Worm (Caenorhabditis elegans) whole organism, early embryonic: ENCODE results near the gene B0507.6.

ENCODE experiments used
- B0310.2 ChIP-seq: sonication (generic microtip); optimal IDR thresholded peaks from 2 replicates; lab custom pipeline; 2016; ENCODE audit warnings: mild to moderate bottlenecking, missing genetic modification characterization, missing compliant biosample characterization
- F13C5.2 ChIP-seq: sonication (generic microtip); optimal IDR thresholded peaks from 2 replicates; lab custom pipeline; 2017; ENCODE audit warnings: mild to moderate bottlenecking, missing genetic modification characterization, inconsistent platforms, missing compliant biosample characterization
- aly-1 ChIP-seq: sonication (generic microtip); optimal IDR thresholded peaks from 2 replicates; lab custom pipeline; 2016; ENCODE audit warnings: missing genetic modification characterization, missing compliant biosample characterization
- ama-1 ChIP-seq: fragments of 150-350 bp; optimal IDR thresholded peaks from 2 replicates; lab custom pipeline; 2014
- ceh-13 ChIP-seq: fragments of 200-800 bp; sonication (Bioruptor generic); optimal IDR thresholded peaks from 2 replicates; lab custom pipeline; 2018; ENCODE audit warnings: mild to moderate bottlenecking, missing genetic modification characterization, missing compliant biosample characterization
- ceh-36 ChIP-seq: sonication (generic microtip); optimal IDR thresholded peaks from 2 replicates; lab custom pipeline; 2016; ENCODE audit warnings: missing genetic modification characterization, inconsistent platforms, missing compliant biosample characterization
- ets-7 ChIP-seq: sonication (generic microtip); optimal IDR thresholded peaks from 2 replicates; lab custom pipeline; 2016; ENCODE audit warnings: missing genotype, missing genetic modification characterization, missing compliant biosample characterization
- flt-1 ChIP-seq: fragments of 200-800 bp; sonication (Bioruptor generic); IDR thresholded peaks from 2 replicates; pipeline ENCODE4 v1.3.6; 2022; ENCODE audit warnings: missing genetic modification characterization, missing compliant biosample characterization
- hmbx-1 ChIP-seq: sonication (generic microtip); optimal IDR thresholded peaks from 2 replicates; lab custom pipeline; 2016; ENCODE audit warnings: mild to moderate bottlenecking, missing genetic modification characterization, missing compliant biosample characterization
- hmg-4 ChIP-seq: fragments of 200-800 bp; sonication (Bioruptor generic); optimal IDR thresholded peaks from 2 replicates; lab custom pipeline; 2018; ENCODE audit warnings: mild to moderate bottlenecking, missing genetic modification characterization, missing compliant biosample characterization
- hnd-1 ChIP-seq: sonication (generic microtip); optimal IDR thresholded peaks from 2 replicates; lab custom pipeline; 2016; ENCODE audit warnings: missing genetic modification characterization, missing compliant biosample characterization
- pes-1 ChIP-seq: fragments of 200-800 bp; sonication (Bioruptor generic); IDR thresholded peaks from 2 replicates; pipeline ENCODE4 v1.3.6; 2022; ENCODE audit warnings: missing genetic modification reagents, missing genetic modification characterization, missing compliant biosample characterization
- scrt-1 ChIP-seq: fragments of 200-800 bp; sonication (Bioruptor generic); IDR thresholded peaks from 2 replicates; pipeline ENCODE4 v1.3.6; 2022; ENCODE audit warnings: missing genetic modification characterization, missing compliant biosample characterization
- sea-1 ChIP-seq: fragments of 200-800 bp; sonication (Bioruptor generic); conservative IDR thresholded peaks from 2 replicates; pipeline ENCODE4 v1.3.6; 2022; ENCODE audit warnings: missing genetic modification characterization, missing compliant biosample characterization
- tbx-11 ChIP-seq: fragments of 200-800 bp; sonication (Bioruptor generic); IDR thresholded peaks from 2 replicates; pipeline ENCODE4 v1.3.6; 2022; ENCODE audit warnings: missing genetic modification characterization, missing compliant biosample characterization
- tbx-37 ChIP-seq: fragments of 200-800 bp; sonication (Bioruptor generic); conservative IDR thresholded peaks from 2 replicates; pipeline ENCODE4 v1.3.6; 2022; ENCODE audit warnings: missing genetic modification reagents, missing genetic modification characterization, missing compliant biosample characterization
- tra-4 ChIP-seq: sonication (generic microtip); optimal IDR thresholded peaks from 2 replicates; lab custom pipeline; 2017; ENCODE audit warnings: missing genetic modification characterization, missing compliant biosample characterization

The B0507.6 gene

DNA sequence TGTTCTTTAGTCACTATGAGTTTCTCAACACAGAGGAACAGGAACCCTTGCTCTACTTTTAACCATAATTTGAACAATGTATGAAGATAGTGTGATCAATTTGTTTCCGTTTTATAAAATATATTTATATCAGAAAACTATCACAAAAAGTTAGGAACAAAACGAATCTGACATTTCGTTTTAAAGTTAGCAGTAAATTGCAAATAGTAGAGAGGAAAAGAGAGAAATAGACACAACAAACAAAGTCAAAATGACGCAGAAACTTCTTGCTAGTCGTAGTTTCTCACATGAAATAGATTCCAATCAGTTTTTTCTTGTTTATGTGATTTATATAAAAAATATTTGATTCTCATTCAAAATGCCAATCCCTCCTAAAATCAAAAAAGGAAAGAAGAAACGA lies 16.9 kb upstream of the B0507.6 start, which contains the start of gene ZC196.5:
Gene ZC196.5, plus strand, starts transcription at position 301 of the 400 bp plus-strand sequence.
- TF ChIP-seq tra-4 (no peak), ets-7 (tag; lab: Kevin White, UChicago) (no peak), ceh-36 (tag; lab: Kevin White, UChicago) (no peak), hmg-4 (no peak), sea-1 (no peak)

ce11 chrV:8730991-8731390 lies 15.0 kb upstream of the B0507.6 start:
- TF ChIP-seq hmbx-1 (tag; lab: Kevin White, UChicago) (no peak), F13C5.2 (tag; lab: Kevin White, UChicago) (no peak), sea-1 (no peak), B0310.2 (tag; lab: Kevin White, UChicago) (no peak), aly-1 (tag; lab: Kevin White, UChicago) (no peak), flt-1 (GFP tag; lab: Robert Waterston, UW) (no peak), tbx-37 (GFP tag; lab: Robert Waterston, UW) (no peak), hmg-4 (no peak), ama-1 (lab: Kevin White, UChicago) (no peak), ets-7 (tag; lab: Kevin White, UChicago) (no peak), ceh-36 (tag; lab: Kevin White, UChicago) (no peak), tbx-11 (GFP tag; lab: Robert Waterston, UW) (no peak), scrt-1 (GFP tag; lab: Robert Waterston, UW) (no peak), pes-1 (GFP tag; lab: Robert Waterston, UW) (no peak), ceh-13 (no peak), hnd-1 (tag; lab: Kevin White, UChicago) (no peak), tra-4 (no peak)

DNA sequence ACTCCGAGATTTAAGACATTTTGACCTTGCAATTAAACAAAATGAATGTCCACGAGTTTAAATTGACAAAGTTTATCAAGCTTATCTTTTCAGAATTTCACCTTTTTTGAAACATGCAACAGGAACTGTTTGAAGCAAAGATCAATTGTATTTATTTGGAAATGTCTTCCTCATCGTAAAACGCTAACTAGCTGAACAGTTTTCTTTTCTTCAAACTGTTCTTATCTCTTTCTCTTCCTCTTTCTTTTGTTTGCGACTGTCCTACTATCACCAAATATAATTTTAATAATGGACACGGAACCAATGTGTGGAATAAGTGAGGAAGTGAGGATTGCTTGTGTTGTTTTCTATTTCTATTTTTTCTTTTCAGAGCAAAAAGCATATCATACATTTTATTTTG lies 13.0 kb upstream of the B0507.6 start, which contains the start of gene ZC196.4:
Gene ZC196.4, plus strand, starts transcription at position 173 of the 400 bp plus-strand sequence.
- TF ChIP-seq pes-1 (GFP tag; lab: Robert Waterston, UW) (no peak), flt-1 (GFP tag; lab: Robert Waterston, UW) (no peak), ceh-36 (tag; lab: Kevin White, UChicago) (no peak), tbx-37 (GFP tag; lab: Robert Waterston, UW) (no peak), ceh-13 (no peak), tra-4 (no peak), ets-7 (tag; lab: Kevin White, UChicago) (no peak), hmg-4 (no peak), tbx-11 (GFP tag; lab: Robert Waterston, UW) (no peak)

ce11 chrV:8736369-8736768 lies 9.6 kb upstream of the B0507.6 start, which contains the start of gene ZC196.3:
ZC196.3 (plus strand) TSS chrV:8736669.
- TF ChIP-seq tbx-37 (GFP tag; lab: Robert Waterston, UW) (no peak), tra-4 (no peak), hmbx-1 (tag; lab: Kevin White, UChicago) (no peak)

DNA sequence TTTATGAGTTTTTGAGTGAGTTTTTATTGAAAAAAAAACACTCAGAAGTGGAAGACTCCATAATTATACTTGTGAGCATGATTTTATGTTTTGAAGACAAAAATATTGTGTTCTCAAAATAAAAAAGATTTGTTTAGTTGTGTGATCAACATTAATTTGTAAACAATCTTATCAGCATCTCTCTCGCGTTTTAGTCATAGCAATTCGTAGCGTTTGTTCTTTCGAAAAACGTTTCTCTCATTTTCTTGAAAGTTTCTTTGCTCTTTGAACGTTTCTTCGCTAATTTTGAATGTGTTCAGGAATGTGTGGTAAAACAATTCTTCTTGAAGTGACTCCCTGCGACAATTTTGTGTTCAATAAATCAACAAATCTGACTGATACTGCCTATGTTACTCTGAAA lies 6.8 kb upstream of the B0507.6 start, which contains the start of gene ZC196.2:
Gene ZC196.2, plus strand, starts transcription at position 301 of the 400 bp plus-strand sequence.
- no peak for TF ChIP-seq flt-1 (GFP tag; lab: Robert Waterston, UW)
- no peak for TF ChIP-seq ceh-13
- no peak for TF ChIP-seq tbx-37 (GFP tag; lab: Robert Waterston, UW)
- TF ChIP-seq tbx-11 (GFP tag; lab: Robert Waterston, UW) = no peak
- TF ChIP-seq hmg-4 = no peak
- TF ChIP-seq tra-4 = no peak
- no peak for TF ChIP-seq hmbx-1 (tag; lab: Kevin White, UChicago)
- TF ChIP-seq ets-7 (tag; lab: Kevin White, UChicago) = no peak
- TF ChIP-seq hnd-1 (tag; lab: Kevin White, UChicago) = no peak
- no peak for TF ChIP-seq aly-1 (tag; lab: Kevin White, UChicago)
- no peak for TF ChIP-seq sea-1
- TF ChIP-seq ceh-36 (tag; lab: Kevin White, UChicago) = no peak
- TF ChIP-seq pes-1 (GFP tag; lab: Robert Waterston, UW) = no peak
- no peak for TF ChIP-seq B0310.2 (tag; lab: Kevin White, UChicago)
- TF ChIP-seq F13C5.2 (tag; lab: Kevin White, UChicago) = no peak
- TF ChIP-seq scrt-1 (GFP tag; lab: Robert Waterston, UW) = no peak
- TF ChIP-seq ama-1 (lab: Kevin White, UChicago) = no peak

DNA sequence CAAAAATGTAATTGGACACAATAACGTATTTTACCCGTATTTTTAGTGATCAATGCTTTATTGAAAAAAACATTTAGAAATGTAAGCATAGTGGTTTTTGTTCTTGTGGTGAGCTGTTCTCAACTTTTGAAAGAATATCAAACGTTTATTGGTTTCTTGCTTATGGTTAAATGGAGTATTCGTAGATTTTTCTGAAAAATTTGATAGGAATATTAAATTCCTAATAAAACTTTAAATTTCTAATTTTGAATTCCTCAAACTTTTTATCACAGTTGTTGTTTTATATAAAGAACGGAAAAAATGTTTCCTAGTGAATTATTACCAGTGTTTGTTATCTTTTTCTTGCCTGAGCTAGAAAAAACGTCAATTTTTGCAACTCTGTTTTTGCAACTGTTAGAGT lies 7.4 kb downstream of the B0507.6 start, which contains the start of gene B0507.5:
Gene B0507.5, plus strand, starts transcription at position 301 of the 400 bp plus-strand sequence.
- TF ChIP-seq flt-1 (GFP tag; lab: Robert Waterston, UW) (no peak), ceh-36 (tag; lab: Kevin White, UChicago) (no peak), ama-1 (lab: Kevin White, UChicago) (no peak), hmbx-1 (tag; lab: Kevin White, UChicago) (no peak), ets-7 (tag; lab: Kevin White, UChicago) (no peak), scrt-1 (GFP tag; lab: Robert Waterston, UW) (no peak), B0310.2 (tag; lab: Kevin White, UChicago) (no peak), aly-1 (tag; lab: Kevin White, UChicago) (no peak), F13C5.2 (tag; lab: Kevin White, UChicago) (no peak), hnd-1 (tag; lab: Kevin White, UChicago) (no peak), pes-1 (GFP tag; lab: Robert Waterston, UW) (no peak), sea-1 (no peak), tbx-11 (GFP tag; lab: Robert Waterston, UW) (no peak), hmg-4 (no peak), ceh-13 (no peak), tra-4 (no peak), tbx-37 (GFP tag; lab: Robert Waterston, UW) (no peak)

DNA sequence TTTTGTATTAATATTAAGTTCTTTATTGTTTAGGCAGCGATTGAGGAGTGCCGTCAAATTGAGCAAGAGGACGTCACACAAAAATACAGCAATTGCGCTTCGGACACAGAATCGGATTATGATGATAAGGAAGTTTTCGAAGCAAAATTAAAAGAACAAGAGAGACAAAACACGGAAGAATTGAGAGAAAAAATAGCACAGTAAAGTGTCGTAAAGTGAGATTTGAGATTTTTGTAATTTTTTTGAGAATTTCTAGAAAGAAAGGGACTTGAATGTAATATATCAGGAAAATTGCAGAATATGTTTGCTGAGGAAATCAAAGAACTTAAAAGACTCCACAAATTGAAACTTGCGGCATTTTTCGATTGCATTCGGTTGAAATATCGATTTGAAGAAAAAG lies 8.7 kb downstream of the B0507.6 start, which contains the start of gene B0507.4:
Gene B0507.4, plus strand, starts transcription at position 301 of the 400 bp plus-strand sequence.
- TF ChIP-seq aly-1 (tag; lab: Kevin White, UChicago) = no peak
- TF ChIP-seq tbx-11 (GFP tag; lab: Robert Waterston, UW) = no peak
- no peak for TF ChIP-seq sea-1
- no peak for TF ChIP-seq pes-1 (GFP tag; lab: Robert Waterston, UW)
- no peak for TF ChIP-seq hnd-1 (tag; lab: Kevin White, UChicago)
